Fruit fly (Drosophila melanogaster) whole organism, embryonic: ENCODE data around the gene CG31211.
A peak's percentile ranks its signal among the peaks of the same experiment; 100 is the strongest.

Source experiments
- Abd-B ChIP-seq: fragments of 200-800 bp; sonication (Bioruptor generic); optimal IDR thresholded peaks from 2 replicates; lab custom pipeline; 2018; ENCODE audit warnings: missing biosample characterization, mild to moderate bottlenecking, missing genetic modification characterization, moderate library complexity
- Atf3 ChIP-seq: fragments of 200-800 bp; sonication (Bioruptor generic); optimal IDR thresholded peaks from 3 replicates; lab custom pipeline; 2016; ENCODE audit warnings: missing biosample characterization, missing genetic modification characterization
- CG10654 ChIP-seq: fragments of 200-800 bp; sonication (Bioruptor generic); optimal IDR thresholded peaks from 2 replicates; lab custom pipeline; 2016; ENCODE audit warnings: missing biosample characterization, missing genetic modification characterization
- CG10959 ChIP-seq: fragments of 200-800 bp; sonication (Bioruptor generic); IDR thresholded peaks from 2 replicates; pipeline ENCODE4 v1.3.6; 2022; ENCODE audit warnings: missing biosample characterization, missing genetic modification characterization
- CG11560 ChIP-seq: fragments of 200-800 bp; sonication (Bioruptor generic); IDR thresholded peaks from 3 replicates; pipeline ENCODE4 v1.3.6; 2022; ENCODE audit warnings: missing biosample characterization, missing genetic modification characterization
- CG12155 ChIP-seq: fragments of 200-800 bp; sonication (Bioruptor generic); optimal IDR thresholded peaks from 3 replicates; lab custom pipeline; 2016; ENCODE audit warnings: missing biosample characterization, missing genetic modification characterization
- CG13775 ChIP-seq: fragments of 200-800 bp; sonication (Bioruptor generic); optimal IDR thresholded peaks from 3 replicates; lab custom pipeline; 2017; ENCODE audit warnings: missing biosample characterization, mild to moderate bottlenecking, missing genetic modification characterization
- CG17385 ChIP-seq: fragments of 200-800 bp; sonication (Bioruptor generic); optimal IDR thresholded peaks from 3 replicates; lab custom pipeline; 2018; ENCODE audit warnings: missing biosample characterization, mild to moderate bottlenecking, missing genetic modification characterization
- CG17829 ChIP-seq: fragments of 200-800 bp; optimal IDR thresholded peaks from 2 replicates; lab custom pipeline; 2019; ENCODE audit warnings: missing biosample characterization, mild to moderate bottlenecking, missing genetic modification characterization, moderate library complexity
- CG17912 ChIP-seq: fragments of 200-800 bp; sonication (Bioruptor generic); optimal IDR thresholded peaks from 2 replicates; lab custom pipeline; 2018; ENCODE audit warnings: missing biosample characterization, mild to moderate bottlenecking, missing genetic modification characterization
- CG2120 ChIP-seq: fragments of 200-800 bp; sonication (Bioruptor generic); optimal IDR thresholded peaks from 3 replicates; lab custom pipeline; 2016; ENCODE audit warnings: missing biosample characterization, missing genetic modification characterization
- CG2202 ChIP-seq: fragments of 200-800 bp; sonication (Bioruptor generic); optimal IDR thresholded peaks from 2 replicates; lab custom pipeline; 2018; ENCODE audit warnings: missing biosample characterization, mild to moderate bottlenecking, missing genetic modification characterization
- CG30403 ChIP-seq: fragments of 200-800 bp; sonication (Bioruptor generic); optimal IDR thresholded peaks from 3 replicates; lab custom pipeline; 2016; ENCODE audit warnings: missing biosample characterization, missing genetic modification characterization
- CG31365 ChIP-seq: fragments of 200-800 bp; sonication (Bioruptor generic); optimal IDR thresholded peaks from 2 replicates; lab custom pipeline; 2018; ENCODE audit warnings: missing biosample characterization, mild to moderate bottlenecking, missing genetic modification characterization
- CG32767 ChIP-seq: fragments of 200-800 bp; sonication (Bioruptor generic); IDR thresholded peaks from 2 replicates; pipeline ENCODE4 v1.3.6; 2022; ENCODE audit warnings: missing biosample characterization, missing genetic modification characterization
- CG4424 ChIP-seq: fragments of 200-800 bp; sonication (Bioruptor generic); optimal IDR thresholded peaks from 3 replicates; lab custom pipeline; 2016; ENCODE audit warnings: missing biosample characterization, missing genetic modification characterization
- CG4707 ChIP-seq: fragments of 200-800 bp; sonication (Bioruptor generic); optimal IDR thresholded peaks from 2 replicates; lab custom pipeline; 2018; ENCODE audit warnings: missing biosample characterization, mild to moderate bottlenecking, missing genetic modification characterization, moderate library complexity
- CG4854 ChIP-seq: fragments of 200-800 bp; sonication (Bioruptor generic); optimal IDR thresholded peaks from 2 replicates; lab custom pipeline; 2016; ENCODE audit warnings: missing biosample characterization, missing genetic modification characterization, inconsistent platforms
- CG6791 ChIP-seq: fragments of 200-800 bp; sonication (Bioruptor generic); IDR thresholded peaks from 3 replicates; pipeline ENCODE4 v1.3.6; 2022; ENCODE audit warnings: missing biosample characterization, missing genetic modification characterization; ENCODE audit not compliant: partially characterized antibody
- CG8281 ChIP-seq: fragments of 200-800 bp; sonication (Bioruptor generic); optimal IDR thresholded peaks from 2 replicates; lab custom pipeline; 2018; ENCODE audit warnings: missing biosample characterization, mild to moderate bottlenecking, missing genetic modification characterization, moderate library complexity
- CG9437 ChIP-seq: fragments of 200-800 bp; sonication (Bioruptor generic); optimal IDR thresholded peaks from 2 replicates; lab custom pipeline; 2018; ENCODE audit warnings: missing biosample characterization, mild to moderate bottlenecking, missing genetic modification characterization
- CG9727 ChIP-seq: fragments of 200-800 bp; sonication (Bioruptor generic); optimal IDR thresholded peaks from 3 replicates; lab custom pipeline; 2017; ENCODE audit warnings: missing biosample characterization, mild to moderate bottlenecking, missing genetic modification characterization
- CTCF ChIP-seq: fragments of 200-800 bp; sonication (Bioruptor generic); optimal IDR thresholded peaks from 2 replicates; lab custom pipeline; 2017; ENCODE audit warnings: missing biosample characterization, mild to moderate bottlenecking, missing genetic modification characterization, moderate library complexity
- CoRest ChIP-seq: fragments of 200-800 bp; sonication (Bioruptor generic); optimal IDR thresholded peaks from 3 replicates; lab custom pipeline; 2018; ENCODE audit warnings: missing biosample characterization, mild to moderate bottlenecking, missing genetic modification characterization, moderate library complexity
- CrebB ChIP-seq: fragments of 200-800 bp; sonication (Bioruptor generic); optimal IDR thresholded peaks from 3 replicates; lab custom pipeline; 2018; ENCODE audit warnings: missing biosample characterization, mild to moderate bottlenecking, missing genetic modification characterization
- Dbx ChIP-seq: fragments of 200-800 bp; sonication (Bioruptor generic); IDR thresholded peaks from 3 replicates; pipeline ENCODE4 v1.3.6; 2022; ENCODE audit warnings: missing biosample characterization, missing genetic modification characterization
- Dip2 ChIP-seq: fragments of 200-800 bp; sonication (Bioruptor generic); IDR thresholded peaks from 2 replicates; pipeline ENCODE4 v1.3.6; 2022; ENCODE audit warnings: missing biosample characterization, missing genetic modification characterization
- Ets65A ChIP-seq: fragments of 200-800 bp; sonication (Bioruptor generic); peaks from one replicate; lab custom pipeline; 2016; ENCODE audit warnings: missing biosample characterization, missing genetic modification characterization
- H2.0 ChIP-seq: fragments of 200-800 bp; sonication (Bioruptor generic); IDR thresholded peaks from 2 replicates; pipeline ENCODE4 v1.3.6; 2022; ENCODE audit warnings: missing biosample characterization, missing genetic modification characterization
- Jarid2 ChIP-seq: fragments of 200-800 bp; sonication (Bioruptor generic); optimal IDR thresholded peaks from 3 replicates; lab custom pipeline; 2017; ENCODE audit warnings: mild to moderate bottlenecking, missing biosample characterization, missing genetic modification reagents, missing genetic modification characterization
- Lpt ChIP-seq: fragments of >200 bp; optimal IDR thresholded peaks from 2 replicates; lab custom pipeline; 2018; ENCODE audit warnings: missing biosample characterization, missing genetic modification characterization
- MBD-R2 ChIP-seq: fragments of 200-800 bp; sonication (Bioruptor generic); IDR thresholded peaks from 2 replicates; pipeline ENCODE4 v1.3.6; 2022; ENCODE audit warnings: missing biosample characterization, missing genetic modification characterization
- NfI ChIP-seq: fragments of 200-800 bp; sonication (Bioruptor generic); optimal IDR thresholded peaks from 3 replicates; lab custom pipeline; 2018; ENCODE audit warnings: missing biosample characterization, mild to moderate bottlenecking, missing genetic modification characterization, moderate library complexity
- Rx ChIP-seq: fragments of 200-800 bp; sonication (Bioruptor generic); IDR thresholded peaks from 2 replicates; pipeline ENCODE4 v1.3.6; 2022; ENCODE audit warnings: missing biosample characterization, missing genetic modification characterization
- Sox102F ChIP-seq: fragments of 200-800 bp; sonication (Bioruptor generic); optimal IDR thresholded peaks from 2 replicates; lab custom pipeline; 2018; ENCODE audit warnings: missing biosample characterization, mild to moderate bottlenecking, missing genetic modification characterization, moderate library complexity
- Spps ChIP-seq: fragments of 200-800 bp; sonication (Bioruptor generic); optimal IDR thresholded peaks from 2 replicates; lab custom pipeline; 2018; ENCODE audit warnings: missing biosample characterization, mild to moderate bottlenecking, missing genetic modification characterization
- ab ChIP-seq: fragments of 200-800 bp; sonication (Bioruptor generic); optimal IDR thresholded peaks from 2 replicates; lab custom pipeline; 2016; ENCODE audit warnings: missing biosample characterization, missing genetic modification characterization
- ase ChIP-seq: fragments of 200-800 bp; sonication (Bioruptor generic); IDR thresholded peaks from 3 replicates; pipeline ENCODE4 v1.3.6; 2022; ENCODE audit warnings: missing biosample characterization, missing genetic modification characterization
- bowl ChIP-seq: fragments of 200-800 bp; sonication (Bioruptor generic); IDR thresholded peaks from 2 replicates; pipeline ENCODE4 v1.3.6; 2022; ENCODE audit warnings: missing biosample characterization, missing genetic modification characterization
- chm ChIP-seq: fragments of 200-800 bp; sonication (Bioruptor generic); IDR thresholded peaks from 2 replicates; pipeline ENCODE4 v1.3.6; 2022; ENCODE audit warnings: missing biosample characterization, missing genetic modification characterization
- disco-r ChIP-seq: fragments of 200-800 bp; sonication (Bioruptor generic); optimal IDR thresholded peaks from 2 replicates; lab custom pipeline; 2016; ENCODE audit warnings: missing biosample characterization, missing genetic modification characterization
- dmrt99B ChIP-seq: fragments of 200-800 bp; sonication (Bioruptor generic); optimal IDR thresholded peaks from 2 replicates; lab custom pipeline; 2018; ENCODE audit warnings: missing biosample characterization, mild to moderate bottlenecking, missing genetic modification characterization, moderate library complexity
- exex ChIP-seq: fragments of 200-800 bp; sonication (Bioruptor generic); optimal IDR thresholded peaks from 4 replicates; lab custom pipeline; 2018; ENCODE audit warnings: missing biosample characterization, mild to moderate bottlenecking, missing genetic modification characterization, moderate library complexity
- gem ChIP-seq: fragments of 200-800 bp; sonication (Bioruptor generic); optimal IDR thresholded peaks from 2 replicates; lab custom pipeline; 2019; ENCODE audit warnings: missing biosample characterization, mild to moderate bottlenecking, missing genetic modification characterization, moderate library complexity
- kah ChIP-seq: fragments of 200-800 bp; sonication (Bioruptor generic); optimal IDR thresholded peaks from 2 replicates; lab custom pipeline; 2018; ENCODE audit warnings: missing biosample characterization, mild to moderate bottlenecking, missing genetic modification characterization
- maf-S ChIP-seq: fragments of 200-800 bp; sonication (Bioruptor generic); optimal IDR thresholded peaks from 2 replicates; lab custom pipeline; 2016; ENCODE audit warnings: missing biosample characterization, missing genetic modification characterization
- nerfin-1 ChIP-seq: fragments of 200-800 bp; sonication (Bioruptor generic); optimal IDR thresholded peaks from 3 replicates; lab custom pipeline; 2019; ENCODE audit warnings: missing biosample characterization, mild to moderate bottlenecking, missing genetic modification characterization, moderate library complexity
- nerfin-2 ChIP-seq: fragments of 200-800 bp; sonication (Bioruptor generic); IDR thresholded peaks from 2 replicates; pipeline ENCODE4 v1.3.6; 2022; ENCODE audit warnings: missing biosample characterization, missing genetic modification characterization; ENCODE audit not compliant: partially characterized antibody
- pum ChIP-seq: fragments of 200-800 bp; sonication (Bioruptor generic); optimal IDR thresholded peaks from 2 replicates; lab custom pipeline; 2016; ENCODE audit warnings: missing biosample characterization, missing genetic modification characterization
- tx ChIP-seq: fragments of 200-800 bp; sonication (Bioruptor generic); optimal IDR thresholded peaks from 2 replicates; lab custom pipeline; 2016; ENCODE audit warnings: missing biosample characterization, missing genetic modification characterization
- wek ChIP-seq: fragments of 200-800 bp; sonication (Bioruptor generic); optimal IDR thresholded peaks from 3 replicates; lab custom pipeline; 2018; ENCODE audit warnings: missing biosample characterization, mild to moderate bottlenecking, missing genetic modification characterization, moderate library complexity

The CG31211 gene

dm6 chr3R:11967262-11968029, 18.0 kb downstream of the CG31211 start, which contains the start of the genes CG12213 and GC1 (continued):
- TF ChIP-seq CG2202 (tag; lab: Kevin White, UChicago) (no peak), Dbx (0 out of 3 replicates have a peak, but pooled peaks have one; percentile 21), H2.0 (GFP tag; lab: Robert Waterston, UW) (no peak), CG6791 (GFP tag; lab: Robert Waterston, UW) (peak; percentile 94), gem (tag; lab: Kevin White, UChicago) (peak; percentile 53), ase (no peak), CG10654 (no peak), maf-S (no peak), CG13775 (GFP tag; lab: Kevin White, UChicago) (peak; percentile 7), Spps (tag; lab: Kevin White, UChicago) (no peak), disco-r (GFP tag; lab: Kevin White, UChicago) (no peak), CG32767 (GFP tag; lab: Robert Waterston, UW) (no peak), CG17912 (GFP tag; lab: Kevin White, UChicago) (no peak), CG17385 (GFP tag; lab: Kevin White, UChicago) (peak; percentile 42), CG4707 (no peak), CG17829 (tag; lab: Kevin White, UChicago) (peak; percentile 65), CG2120 (peak; percentile 50), pum (GFP tag; lab: Kevin White, UChicago) (no peak), kah (GFP tag; lab: Kevin White, UChicago) (no peak), ab (GFP tag; lab: Kevin White, UChicago) (no peak), Atf3 (no peak), CG9727 (GFP tag; lab: Kevin White, UChicago) (peak; percentile 55), nerfin-2 (GFP tag; lab: Robert Waterston, UW) (peak; percentile 95), CG30403 (GFP tag; lab: Kevin White, UChicago) (peak; percentile 44), MBD-R2 (GFP tag; lab: Robert Waterston, UW) (peak; percentile 62), Dip2 (GFP tag; lab: Robert Waterston, UW) (no peak), Rx (GFP tag; lab: Robert Waterston, UW) (no peak), CG12155 (GFP tag; lab: Kevin White, UChicago) (peak; percentile 40), CG11560 (no peak), CG31365 (tag; lab: Kevin White, UChicago) (no peak), CG10959 (GFP tag; lab: Robert Waterston, UW) (no peak), Ets65A (GFP tag; lab: Kevin White, UChicago) (no peak), bowl (GFP tag; lab: Robert Waterston, UW) (no peak), dmrt99B (no peak), wek (GFP tag; lab: Kevin White, UChicago) (peak; percentile 2), tx (GFP tag; lab: Kevin White, UChicago) (no peak), CrebB (tag; lab: Kevin White, UChicago) (no peak), Jarid2 (GFP tag; lab: Kevin White, UChicago) (peak; percentile 26), CG4854 (GFP tag; lab: Kevin White, UChicago) (peak; percentile 45), chm (GFP tag; lab: Robert Waterston, UW) (no peak), Abd-B (no peak), Lpt (GFP tag; lab: Kevin White, UChicago) (no peak), CTCF (no peak), Sox102F (GFP tag; lab: Kevin White, UChicago) (no peak), CoRest (tag; lab: Kevin White, UChicago) (peak; percentile 63), CG8281 (tag; lab: Kevin White, UChicago) (no peak), CG4424 (peak; percentile 40), NfI (GFP tag; lab: Kevin White, UChicago) (peak; percentile 18), nerfin-1 (tag; lab: Kevin White, UChicago) (peak; percentile 39), exex (tag; lab: Kevin White, UChicago) (no peak), CG9437 (GFP tag; lab: Kevin White, UChicago) (no peak)
